Worm (Caenorhabditis elegans) whole organism, L1 larva: Measurements from ENCODE around the gene T28A8.3.

ENCODE experiments used
- ama-1 ChIP-seq: fragments of 150-350 bp; optimal IDR thresholded peaks from 2 replicates; lab custom pipeline; 2014
- ceh-82 ChIP-seq, 3 experiments: fragments of 150-350 bp in 1 of 3; sonication (generic microtip) in 2 of 3; optimal IDR thresholded peaks; 2 replicates each; lab custom pipeline; 2014 to 2017; ENCODE audit warnings: missing biosample characterization in 3 of 3, missing genetic modification characterization in 3 of 3
- dpl-1 ChIP-seq, 3 experiments: fragments of 150-350 bp in 2 of 3; sonication (generic microtip) in 1 of 3; optimal IDR thresholded peaks; 2 replicates each; lab custom pipeline; 2014 to 2017; ENCODE audit warnings: missing biosample characterization in 3 of 3, missing genetic modification characterization in 3 of 3, missing genetic modification reagents in 3 of 3
- hlh-4 ChIP-seq: sonication (generic microtip); optimal IDR thresholded peaks from 2 replicates; lab custom pipeline; 2016; ENCODE audit warnings: mild to moderate bottlenecking, missing genetic modification characterization, missing compliant biosample characterization
- lin-13 ChIP-seq: fragments of 150-350 bp; optimal IDR thresholded peaks from 2 replicates; lab custom pipeline; 2014; ENCODE audit warnings: missing biosample characterization, missing genetic modification reagents, missing genetic modification characterization
- lsy-2 ChIP-seq, 2 experiments: fragments of 150-350 bp; optimal IDR thresholded peaks; 2 replicates each; lab custom pipeline; 2014; ENCODE audit warnings: missing biosample characterization in 2 of 2, missing genetic modification characterization in 2 of 2
- nhr-28 ChIP-seq: fragments of 150-350 bp; optimal IDR thresholded peaks from 2 replicates; lab custom pipeline; 2014; ENCODE audit warnings: missing biosample characterization, missing genetic modification characterization
- skn-1 ChIP-seq: fragments of 150-350 bp; optimal IDR thresholded peaks from 2 replicates; lab custom pipeline; 2014; ENCODE audit warnings: missing biosample characterization, missing genetic modification characterization
- unc-62 ChIP-seq: fragments of 150-350 bp; optimal IDR thresholded peaks from 2 replicates; lab custom pipeline; 2014; ENCODE audit warnings: missing biosample characterization, missing genetic modification reagents, missing genetic modification characterization
- ztf-11 ChIP-seq, 2 experiments: sonication (generic microtip); optimal IDR thresholded peaks; 2 replicates each; lab custom pipeline; 2016 to 2017; ENCODE audit warnings: missing genetic modification characterization in 2 of 2, missing biosample characterization in 1 of 2, missing compliant biosample characterization in 1 of 2

- TF ChIP-seq dpl-1 (GFP tag; optimal IDR thresholded peaks at IDR 0.05; lab: Kevin White, UChicago) = no peak
- TF ChIP-seq nhr-28 (tag; lab: Kevin White, UChicago) = no peak
- TF ChIP-seq skn-1 (tag; lab: Kevin White, UChicago) = no peak
- no peak for TF ChIP-seq ztf-11 (tag; optimal IDR thresholded peaks at IDR 0.05; lab: Kevin White, UChicago)
- TF ChIP-seq ama-1 = no peak
- no peak for TF ChIP-seq ceh-82 (tag; optimal IDR thresholded peaks at IDR 0.05; lab: Kevin White, UChicago)
- no peak for TF ChIP-seq lsy-2 (tag; optimal IDR thresholded peaks at IDR 0.05; lab: Kevin White, UChicago)
- no peak for TF ChIP-seq unc-62 (GFP tag; lab: Kevin White, UChicago)
- TF ChIP-seq hlh-4 (tag; lab: Kevin White, UChicago) = no peak
- TF ChIP-seq lin-13 (GFP tag; lab: Kevin White, UChicago) = no peak
Observed at ce11 chrIII:13503379-13503778, 2.4 kb upstream of the T28A8.3 start, which contains the start of gene T28A8.4.
